Worm (Caenorhabditis elegans): Measurements from ENCODE around the gene rfl-1.

Gene rfl-1

ce11 chrIII:7060531-7061095 is 39.6 kb downstream of the rfl-1 start, which contains the start of gene egg-2:
Gene egg-2 (minus strand): TSS chrIII:7060583.
- TF ChIP-seq nhr-85 (tag) = no peak
- no peak for TF ChIP-seq efl-3 (GFP tag; optimal IDR thresholded peaks at IDR 0.05)
- no peak for TF ChIP-seq isw-1 (GFP tag; IDR thresholded peaks at IDR 0.05)
- TF ChIP-seq hpl-2 (GFP tag; optimal IDR thresholded peaks at IDR 0.05) = no peak
- no peak for TF ChIP-seq lir-3 (tag; optimal IDR thresholded peaks at IDR 0.05; ENCODE audit: poor library complexity)
- no peak for TF ChIP-seq xbp-1 (tag; optimal IDR thresholded peaks at IDR 0.05)
- no peak for TF ChIP-seq mep-1 (tag; optimal IDR thresholded peaks at IDR 0.05)
- no peak for TF ChIP-seq blmp-1 (tag; optimal IDR thresholded peaks at IDR 0.05)
- TF ChIP-seq snu-23 (GFP tag; optimal IDR thresholded peaks at IDR 0.05) = no peak
- TF ChIP-seq fkh-8 (tag; optimal IDR thresholded peaks at IDR 0.05) = no peak
- no peak for TF ChIP-seq mef-2 (tag; optimal IDR thresholded peaks at IDR 0.05)
- TF ChIP-seq nhr-71 (tag; optimal IDR thresholded peaks at IDR 0.05) = no peak
- no peak for TF ChIP-seq fos-1 (tag; optimal IDR thresholded peaks at IDR 0.05)
- TF ChIP-seq ztf-11 (tag; optimal IDR thresholded peaks at IDR 0.05) = no peak
- no peak for TF ChIP-seq elt-2 (tag; optimal IDR thresholded peaks at IDR 0.05)
- no peak for TF ChIP-seq tlp-1 (tag; optimal IDR thresholded peaks at IDR 0.05)
- no peak for TF ChIP-seq lsy-2 (tag; optimal IDR thresholded peaks at IDR 0.05)
- no peak for TF ChIP-seq swsn-7 (tag; optimal IDR thresholded peaks at IDR 0.05)
- TF ChIP-seq irx-1 (tag; optimal IDR thresholded peaks at IDR 0.05) = no peak
- TF ChIP-seq sup-37 (GFP tag; optimal IDR thresholded peaks at IDR 0.05) = no peak

- no peak for TF ChIP-seq nhr-71 (tag; optimal IDR thresholded peaks at IDR 0.05)
- no peak for TF ChIP-seq C16A3.4 (tag; optimal IDR thresholded peaks at IDR 0.05)
- no peak for TF ChIP-seq jun-1 (tag; optimal IDR thresholded peaks at IDR 0.05)
- no peak for TF ChIP-seq grh-1 (GFP tag; IDR thresholded peaks at IDR 0.05)
- no peak for TF ChIP-seq irx-1 (tag; optimal IDR thresholded peaks at IDR 0.05)
- TF ChIP-seq nhr-19 (GFP tag; conservative IDR thresholded peaks at IDR 0.05) = no peak
- no peak for TF ChIP-seq F16B12.6 (tag; optimal IDR thresholded peaks at IDR 0.05)
- TF ChIP-seq xbp-1 (tag; optimal IDR thresholded peaks at IDR 0.05) = no peak
- TF ChIP-seq nhr-20 (tag; optimal IDR thresholded peaks at IDR 0.05) = no peak
- no peak for TF ChIP-seq blmp-1 (tag; optimal IDR thresholded peaks at IDR 0.05)
- TF ChIP-seq zip-4 (GFP tag; optimal IDR thresholded peaks at IDR 0.05) = no peak
- TF ChIP-seq egl-27 (tag; optimal IDR thresholded peaks at IDR 0.05) = no peak
- no peak for TF ChIP-seq ceh-63 (GFP tag; optimal IDR thresholded peaks at IDR 0.05)
- no peak for TF ChIP-seq nhr-85 (tag)
- no peak for TF ChIP-seq dpl-1 (GFP tag; optimal IDR thresholded peaks at IDR 0.05)
- TF ChIP-seq fos-1 (tag; optimal IDR thresholded peaks at IDR 0.05) = no peak
- TF ChIP-seq unc-62 (GFP tag; optimal IDR thresholded peaks at IDR 0.05) = no peak
- TF ChIP-seq ceh-82 (tag; optimal IDR thresholded peaks at IDR 0.05) = no peak
- TF ChIP-seq nhr-28 (tag; optimal IDR thresholded peaks at IDR 0.05) = no peak
- TF ChIP-seq nhr-11 (tag; optimal IDR thresholded peaks at IDR 0.05) = no peak
Measured at ce11 chrIII:7062580-7062979, 41.6 kb downstream of the rfl-1 start, which contains the start of gene R01H2.1. Gene R01H2.1 (plus strand): TSS chrIII:7062880.

ce11 chrIII:7063061-7063460 is 42.1 kb downstream of the rfl-1 start:
- TF ChIP-seq unc-130 (tag; optimal IDR thresholded peaks at IDR 0.05) = no peak
- TF ChIP-seq efl-3 (GFP tag; optimal IDR thresholded peaks at IDR 0.05) = no peak
- TF ChIP-seq nhr-76 (tag; optimal IDR thresholded peaks at IDR 0.05) = no peak
- no peak for TF ChIP-seq unc-98 (GFP tag; IDR thresholded peaks at IDR 0.05)
- TF ChIP-seq nhr-84 (tag; optimal IDR thresholded peaks at IDR 0.05) = no peak
- TF ChIP-seq pag-3 (tag; optimal IDR thresholded peaks at IDR 0.05; ENCODE audit: borderline replicate concordance, insufficient read depth) = no peak
- TF ChIP-seq tlp-1 (tag; optimal IDR thresholded peaks at IDR 0.05) = no peak
- TF ChIP-seq fos-1 (tag; optimal IDR thresholded peaks at IDR 0.05) = no peak
- no peak for TF ChIP-seq hpl-2 (GFP tag; optimal IDR thresholded peaks at IDR 0.05)
- TF ChIP-seq fkh-8 (tag; optimal IDR thresholded peaks at IDR 0.05) = no peak
- TF ChIP-seq pax-3 (tag; optimal IDR thresholded peaks at IDR 0.05) = no peak
- no peak for TF ChIP-seq dsc-1 (tag; optimal IDR thresholded peaks at IDR 0.05)
- no peak for TF ChIP-seq jun-1 (tag; optimal IDR thresholded peaks at IDR 0.05)
- no peak for TF ChIP-seq elt-3 (tag; optimal IDR thresholded peaks at IDR 0.05)
- no peak for TF ChIP-seq mep-1 (tag; optimal IDR thresholded peaks at IDR 0.05)
- no peak for TF ChIP-seq alr-1 (tag; optimal IDR thresholded peaks at IDR 0.05; ENCODE audit: borderline replicate concordance)
- no peak for TF ChIP-seq F16B12.6 (tag; optimal IDR thresholded peaks at IDR 0.05)
- no peak for TF ChIP-seq ceh-82 (tag; optimal IDR thresholded peaks at IDR 0.05)
- TF ChIP-seq mab-9 (GFP tag; IDR thresholded peaks at IDR 0.05) = no peak
